Fruit fly (Drosophila melanogaster): ENCODE data around the gene Pgcl.

Gene Pgcl

dm6 chrX:437404-437803, at the start of gene Pgcl:
Gene Pgcl (minus strand): TSS chrX:437448.
- TF ChIP-seq Ets21C (GFP tag; optimal IDR thresholded peaks at IDR 0.05): no peak
- no peak for TF ChIP-seq CG10669 (GFP tag; optimal IDR thresholded peaks at IDR 0.05)
- no peak for TF ChIP-seq svp (GFP tag)
- TF ChIP-seq CG11762 (GFP tag; optimal IDR thresholded peaks at IDR 0.05; ENCODE audit: insufficient read depth): no peak
- no peak for TF ChIP-seq CG15336 (GFP tag; IDR thresholded peaks at IDR 0.05)
- TF ChIP-seq Hr39 (GFP tag; optimal IDR thresholded peaks at IDR 0.05): no peak
- no peak for TF ChIP-seq CG10631 (GFP tag; optimal IDR thresholded peaks at IDR 0.05)
- no peak for TF ChIP-seq CG6276 (GFP tag; optimal IDR thresholded peaks at IDR 0.05)
- TF ChIP-seq Smox (GFP tag; optimal IDR thresholded peaks at IDR 0.05): no peak
- no peak for TF ChIP-seq Gug (GFP tag; IDR thresholded peaks at IDR 0.05)
- no peak for TF ChIP-seq CG6854 (GFP tag; optimal IDR thresholded peaks at IDR 0.05)
- TF ChIP-seq CG8632 (GFP tag; optimal IDR thresholded peaks at IDR 0.05): no peak

DNA sequence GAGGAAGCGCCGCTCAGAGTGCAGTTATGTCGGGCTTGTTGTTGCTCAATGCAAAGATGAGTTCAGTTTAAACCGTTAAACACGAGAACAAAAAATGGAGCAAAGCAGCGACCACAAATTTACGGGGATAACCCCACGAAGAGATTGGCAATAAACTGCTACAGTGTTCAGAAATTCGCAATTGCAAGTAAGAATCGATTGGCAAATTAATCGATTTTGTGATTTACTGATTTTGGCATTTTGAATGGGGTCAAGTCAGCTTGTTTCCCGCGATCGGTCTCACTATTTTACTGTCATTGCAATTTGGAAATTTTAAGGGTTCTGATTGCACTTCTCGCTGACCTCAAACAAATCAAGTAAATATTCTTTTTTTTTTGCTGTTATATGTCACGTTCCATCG, 44.4 kb upstream of the Pgcl start, which contains the start of gene CG3176:
CG3176 (plus strand) TSS at position 221 of the 400 bp plus-strand sequence.
- TF ChIP-seq achi (GFP tag; optimal IDR thresholded peaks at IDR 0.05): peak; percentile 17

- TF ChIP-seq esn (GFP tag; optimal IDR thresholded peaks at IDR 0.05) (no peak), CG3919 (GFP tag; optimal IDR thresholded peaks at IDR 0.05) (no peak), CG10631 (GFP tag; optimal IDR thresholded peaks at IDR 0.05) (no peak), Smox (GFP tag; optimal IDR thresholded peaks at IDR 0.05) (no peak), Hr39 (GFP tag; optimal IDR thresholded peaks at IDR 0.05) (no peak)
Measured at dm6 chrX:478766-479165, 41.5 kb upstream of the Pgcl start, which contains the start of gene CG32817. Gene CG32817 (plus strand): TSS chrX:479066.

DNA sequence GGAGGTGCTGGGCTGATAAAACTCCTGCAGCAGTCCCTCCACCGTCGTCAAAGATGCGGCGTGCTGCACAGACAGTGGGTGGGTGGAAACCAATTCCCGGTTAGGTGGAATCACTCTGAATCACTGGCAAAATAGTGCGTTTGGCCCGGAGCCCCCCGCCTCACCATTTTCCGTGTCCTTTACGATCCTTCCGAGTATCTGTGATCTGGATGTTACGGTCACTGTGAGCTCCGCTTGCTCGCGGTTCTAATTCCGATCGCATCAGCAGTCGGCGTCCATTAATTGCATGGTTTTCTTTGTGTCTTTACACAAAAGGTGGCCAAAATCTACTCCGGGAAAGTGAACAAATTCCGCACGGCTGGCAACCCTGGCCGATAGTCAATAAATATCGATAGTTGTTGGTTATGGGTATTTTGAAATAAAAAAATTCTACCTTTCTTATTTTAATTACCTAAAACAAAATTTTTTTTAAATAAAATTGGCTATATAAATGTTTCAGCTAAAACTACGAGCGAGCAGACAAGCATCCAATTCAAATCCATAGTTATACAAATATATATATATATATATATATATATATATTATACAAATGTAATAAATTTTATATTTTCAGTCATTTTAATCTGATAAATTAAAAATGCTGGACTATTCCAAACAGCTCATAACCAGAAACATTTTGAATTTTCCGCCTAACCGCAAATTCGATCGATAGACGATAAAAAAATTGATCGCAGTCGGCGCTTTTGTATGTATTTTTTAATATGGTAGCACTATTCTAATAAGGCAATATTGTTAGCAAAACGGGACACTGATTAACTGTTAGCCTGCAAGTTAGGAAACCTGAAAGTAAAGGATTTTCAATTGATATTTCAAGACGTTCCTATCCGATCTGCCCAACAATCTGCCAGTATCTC, 39.2 kb upstream of the Pgcl start, which contains the start of the genes ebo and CG13373:
ebo (minus strand) TSS at position 350 of the 914 bp plus-strand sequence.
CG13373 (plus strand) TSS at position 755 of the 914 bp plus-strand sequence.
- TF ChIP-seq CG11902 (GFP tag; optimal IDR thresholded peaks at IDR 0.05) (no peak), CG10631 (GFP tag; optimal IDR thresholded peaks at IDR 0.05) (peak; percentile 55), Gug (GFP tag; IDR thresholded peaks at IDR 0.05) (no peak), CG8119 (GFP tag; IDR thresholded peaks at IDR 0.05) (no peak), fd85E (GFP tag; optimal IDR thresholded peaks at IDR 0.05) (no peak), CG34406 (GFP tag; optimal IDR thresholded peaks at IDR 0.05) (peak; percentile 30), esn (GFP tag; optimal IDR thresholded peaks at IDR 0.05) (peak; percentile 21), CG8632 (GFP tag; optimal IDR thresholded peaks at IDR 0.05) (peak; percentile 7), CG6163 (GFP tag; IDR thresholded peaks at IDR 0.05) (0 out of 3 replicates have a peak, but pooled peaks have one; percentile 29), salr (GFP tag; optimal IDR thresholded peaks at IDR 0.05) (no peak), eg (GFP tag; IDR thresholded peaks at IDR 0.05) (peak; percentile 52; the same call in 2 of the 3 replicates), CG6792 (GFP tag; optimal IDR thresholded peaks at IDR 0.05) (peak; percentile 19), CG1621 (tag; optimal IDR thresholded peaks at IDR 0.05) (peak; percentile 95), Sox14 (GFP tag; optimal IDR thresholded peaks at IDR 0.05) (peak; percentile 84), svp (GFP tag) (no peak), cyc (GFP tag; optimal IDR thresholded peaks at IDR 0.05) (no peak), CG7368 (GFP tag; optimal IDR thresholded peaks at IDR 0.05) (no peak), CG6854 (GFP tag; optimal IDR thresholded peaks at IDR 0.05) (no peak), topi (GFP tag; optimal IDR thresholded peaks at IDR 0.05) (no peak), CG3032 (tag; optimal IDR thresholded peaks at IDR 0.05) (peak; percentile 34), Eip78C (GFP tag) (peak; percentile 38), CG31627 (GFP tag; optimal IDR thresholded peaks at IDR 0.05) (peak; percentile 1), Smox (GFP tag; optimal IDR thresholded peaks at IDR 0.05) (no peak), pdm3 (GFP tag; optimal IDR thresholded peaks at IDR 0.05) (no peak), CG11762 (GFP tag; optimal IDR thresholded peaks at IDR 0.05; ENCODE audit: insufficient read depth) (no peak), Hr4 (GFP tag; optimal IDR thresholded peaks at IDR 0.05) (no peak), CG15336 (GFP tag; IDR thresholded peaks at IDR 0.05) (peak; percentile 48; the same call in 1 of the 2 replicates), CG8319 (GFP tag; optimal IDR thresholded peaks at IDR 0.05) (no peak), dac (GFP tag; optimal IDR thresholded peaks at IDR 0.05) (no peak), lz (GFP tag; optimal IDR thresholded peaks at IDR 0.05) (peak; percentile 23)
